Fruit fly (Drosophila melanogaster) S2 (cell line): Measurements from ENCODE around the gene fabp.

ENCODE experiments used
- CG8478 ChIP-seq: fragments of >200 bp; optimal IDR thresholded peaks from 2 replicates; lab custom pipeline; 2018
- CTCF ChIP-seq, 2 experiments: fragments of >200 bp; optimal IDR thresholded peaks; 2 replicates each; lab custom pipeline; 2018

fabp gene

dm6 chr3R:11566769-11567570 is at the start of gene fabp, which contains the start of gene sea:
Gene fabp, minus strand, starts transcription at chr3R:11567054.
Gene sea, minus strand, starts transcription at chr3R:11567054.
- TF ChIP-seq CG8478 (lab: Kevin White, UChicago) (no peak), CTCF (optimal IDR thresholded peaks at IDR 0.05; lab: Kevin White, UChicago) (no peak)

dm6 chr3R:11616219-11616618 is 49.4 kb upstream of the fabp start:
- no peak for TF ChIP-seq CTCF (optimal IDR thresholded peaks at IDR 0.05; lab: Kevin White, UChicago)
- no peak for TF ChIP-seq CG8478 (lab: Kevin White, UChicago)

dm6 chr3R:11615415-11616104 is 48.7 kb upstream of the fabp start:
- TF ChIP-seq CG8478 (lab: Kevin White, UChicago) (no peak), CTCF (optimal IDR thresholded peaks at IDR 0.05; lab: Kevin White, UChicago) (no peak)

DNA sequence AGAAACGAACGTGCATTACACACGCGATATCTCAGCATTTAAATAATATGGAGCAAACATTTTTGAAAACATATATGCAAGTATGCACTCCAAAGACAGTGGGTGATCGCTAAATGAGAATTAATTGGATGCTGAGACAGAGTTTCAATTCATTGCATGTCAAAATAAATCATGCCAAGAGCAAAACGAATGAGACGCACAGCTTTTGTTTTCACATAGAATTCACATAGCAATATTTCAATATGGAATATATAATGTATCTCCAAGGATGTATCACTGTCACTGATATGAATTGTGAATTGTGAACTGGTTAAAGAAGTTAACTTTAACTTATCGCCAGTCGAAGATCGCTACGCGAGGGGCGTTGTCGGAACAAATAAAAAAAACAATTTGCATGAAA is 47.7 kb upstream of the fabp start:
- no peak for TF ChIP-seq CG8478 (lab: Kevin White, UChicago)
- no peak for TF ChIP-seq CTCF (optimal IDR thresholded peaks at IDR 0.05; lab: Kevin White, UChicago)

- no peak for TF ChIP-seq CG8478 (lab: Kevin White, UChicago)
- TF ChIP-seq CTCF (optimal IDR thresholded peaks at IDR 0.05; lab: Kevin White, UChicago): no peak
Measured at dm6 chr3R:11614107-11614506, 47.3 kb upstream of the fabp start.

dm6 chr3R:11613252-11614036 is 46.6 kb upstream of the fabp start:
- TF ChIP-seq CG8478 (lab: Kevin White, UChicago) (no peak), CTCF (optimal IDR thresholded peaks at IDR 0.05; lab: Kevin White, UChicago) (peak; percentile 95 to 98)

- TF ChIP-seq CG8478 (lab: Kevin White, UChicago): no peak
- TF ChIP-seq CTCF (optimal IDR thresholded peaks at IDR 0.05; lab: Kevin White, UChicago): no peak
Measured at dm6 chr3R:11612467-11612866, 45.6 kb upstream of the fabp start.

- TF ChIP-seq CTCF (optimal IDR thresholded peaks at IDR 0.05; lab: Kevin White, UChicago): no peak
- no peak for TF ChIP-seq CG8478 (lab: Kevin White, UChicago)
Measured at dm6 chr3R:11606679-11607078, 39.8 kb upstream of the fabp start.

- TF ChIP-seq CTCF (optimal IDR thresholded peaks at IDR 0.05; lab: Kevin White, UChicago): no peak
- TF ChIP-seq CG8478 (lab: Kevin White, UChicago): no peak
Measured at dm6 chr3R:11604654-11605436, 38.0 kb upstream of the fabp start.

- TF ChIP-seq CTCF (optimal IDR thresholded peaks at IDR 0.05; lab: Kevin White, UChicago) (no peak), CG8478 (lab: Kevin White, UChicago) (no peak)
Measured at dm6 chr3R:11603136-11603535, 36.3 kb upstream of the fabp start.

- TF ChIP-seq CG8478 (lab: Kevin White, UChicago) (no peak), CTCF (optimal IDR thresholded peaks at IDR 0.05; lab: Kevin White, UChicago) (no peak)
Measured at dm6 chr3R:11595523-11595922, 28.7 kb upstream of the fabp start.

DNA sequence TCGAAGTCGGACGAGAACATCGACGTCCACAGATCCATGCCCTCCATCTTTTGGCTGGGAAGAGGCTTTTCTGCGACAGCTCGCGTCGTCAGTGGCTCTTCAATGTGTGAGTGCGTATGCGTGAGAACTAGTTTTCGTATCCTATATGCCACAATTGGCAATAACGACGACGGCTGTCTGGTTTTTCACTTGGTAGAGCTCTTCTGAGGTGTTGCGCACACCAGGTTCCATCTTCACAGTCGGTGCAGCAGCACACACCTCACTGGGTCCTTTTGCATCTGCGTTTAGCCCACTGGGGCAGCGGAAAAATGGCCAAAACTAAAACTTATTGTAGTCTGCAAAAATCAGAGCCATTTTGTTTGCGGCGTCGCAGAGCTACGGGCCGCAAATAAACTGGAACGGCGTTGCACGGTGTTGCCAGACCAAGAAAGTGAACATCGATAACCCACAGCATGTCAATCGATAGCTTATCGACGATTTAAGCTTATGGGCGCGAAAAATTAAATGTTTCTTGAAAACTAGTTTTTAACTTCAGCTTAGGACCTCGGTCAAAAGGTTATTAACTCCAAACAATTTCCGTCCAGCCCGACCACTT is 23.0 kb upstream of the fabp start, which contains the start of gene CG6791:
CG6791 (minus strand) TSS at position 383 of the 595 bp plus-strand sequence.
- TF ChIP-seq CTCF (optimal IDR thresholded peaks at IDR 0.05; lab: Kevin White, UChicago): peak; percentile 54 to 61
- no peak for TF ChIP-seq CG8478 (lab: Kevin White, UChicago)

DNA sequence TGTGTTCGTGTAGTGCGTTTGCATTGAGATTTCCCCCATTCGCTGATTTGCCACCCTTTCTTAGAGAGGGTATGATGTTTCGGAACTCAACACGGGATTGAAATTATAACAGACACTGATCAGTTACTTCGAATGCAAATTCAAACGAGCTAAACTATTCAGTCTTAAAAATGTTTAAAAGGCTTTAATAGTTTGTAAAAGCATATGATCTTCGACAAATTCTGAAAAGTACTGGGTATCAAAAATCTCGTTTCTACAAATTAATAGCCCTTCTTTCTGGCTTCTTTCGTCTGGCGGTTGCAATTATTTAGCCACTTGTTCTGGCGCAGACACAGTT is 15.4 kb upstream of the fabp start:
- TF ChIP-seq CTCF (optimal IDR thresholded peaks at IDR 0.05; lab: Kevin White, UChicago) (no peak), CG8478 (lab: Kevin White, UChicago) (no peak)
